Fruit fly (Drosophila melanogaster) whole organism: Measurements from ENCODE around the gene Nepl19.

Source experiments
- CG8478 ChIP-seq: fragments of >200 bp; optimal IDR thresholded peaks from 2 replicates; lab custom pipeline; 2018; ENCODE audit warnings: inconsistent platforms
- Dll ChIP-seq: fragments of >200 bp; optimal IDR thresholded peaks from 2 replicates; lab custom pipeline; 2017
- EcR ChIP-seq, 2 experiments: fragments of >200 bp; optimal IDR thresholded peaks; 2 replicates each; lab custom pipeline; 2017; ENCODE audit warnings: missing biosample characterization in 2 of 2, missing genetic modification characterization in 2 of 2, missing genetic modification reagents in 2 of 2
- pan ChIP-seq: fragments of >200 bp; optimal IDR thresholded peaks from 2 replicates; lab custom pipeline; 2017
- psq ChIP-seq: fragments of >200 bp; optimal IDR thresholded peaks from 2 replicates; lab custom pipeline; 2017
- usp ChIP-seq: fragments of >200 bp; optimal IDR thresholded peaks from 2 replicates; lab custom pipeline; 2017; ENCODE audit warnings: missing biosample characterization, missing genetic modification characterization, mixed read lengths

The Nepl19 gene

dm6 chr3R:28860582-28860981, 19.3 kb downstream of the Nepl19 start:
- TF ChIP-seq psq (lab: Kevin White, UChicago) (no peak), usp (GFP tag; lab: Kevin White, UChicago) (no peak), pan (lab: Kevin White, UChicago) (no peak), EcR (GFP tag; optimal IDR thresholded peaks at IDR 0.05; lab: Kevin White, UChicago) (no peak), CG8478 (lab: Kevin White, UChicago) (no peak), Dll (lab: Kevin White, UChicago) (no peak)

- TF ChIP-seq Dll (lab: Kevin White, UChicago) (peak; percentile 81), pan (lab: Kevin White, UChicago) (no peak), psq (lab: Kevin White, UChicago) (no peak)
Observed at dm6 chr3R:28859058-28859526, 20.8 kb downstream of the Nepl19 start, which contains the start of gene Inx3. Inx3 (minus strand) TSS chr3R:28859497.

DNA sequence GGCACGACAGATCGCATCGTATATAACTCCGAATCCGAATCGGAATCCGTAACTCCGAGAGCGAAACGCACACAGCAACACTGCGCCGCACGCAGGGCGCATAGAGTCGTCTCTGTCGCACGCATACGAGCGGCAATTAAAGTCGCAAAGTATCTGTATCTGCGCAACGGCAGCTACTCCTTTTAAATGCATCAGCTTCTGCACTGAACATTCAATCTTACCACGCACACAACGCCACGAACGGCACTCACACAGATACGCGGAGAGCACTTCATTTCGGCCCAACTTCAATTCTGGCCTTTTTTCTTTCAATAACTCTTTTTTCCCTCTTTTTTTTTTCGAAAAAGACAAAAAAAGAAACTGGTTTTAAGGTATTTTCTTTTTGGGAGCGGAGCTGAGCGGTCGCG, 21.7 kb downstream of the Nepl19 start:
- TF ChIP-seq CG8478 (lab: Kevin White, UChicago) (peak; percentile 58), pan (lab: Kevin White, UChicago) (no peak), usp (GFP tag; lab: Kevin White, UChicago) (no peak), Dll (lab: Kevin White, UChicago) (peak; percentile 54), psq (lab: Kevin White, UChicago) (no peak), EcR (GFP tag; optimal IDR thresholded peaks at IDR 0.05; lab: Kevin White, UChicago) (no peak)

DNA sequence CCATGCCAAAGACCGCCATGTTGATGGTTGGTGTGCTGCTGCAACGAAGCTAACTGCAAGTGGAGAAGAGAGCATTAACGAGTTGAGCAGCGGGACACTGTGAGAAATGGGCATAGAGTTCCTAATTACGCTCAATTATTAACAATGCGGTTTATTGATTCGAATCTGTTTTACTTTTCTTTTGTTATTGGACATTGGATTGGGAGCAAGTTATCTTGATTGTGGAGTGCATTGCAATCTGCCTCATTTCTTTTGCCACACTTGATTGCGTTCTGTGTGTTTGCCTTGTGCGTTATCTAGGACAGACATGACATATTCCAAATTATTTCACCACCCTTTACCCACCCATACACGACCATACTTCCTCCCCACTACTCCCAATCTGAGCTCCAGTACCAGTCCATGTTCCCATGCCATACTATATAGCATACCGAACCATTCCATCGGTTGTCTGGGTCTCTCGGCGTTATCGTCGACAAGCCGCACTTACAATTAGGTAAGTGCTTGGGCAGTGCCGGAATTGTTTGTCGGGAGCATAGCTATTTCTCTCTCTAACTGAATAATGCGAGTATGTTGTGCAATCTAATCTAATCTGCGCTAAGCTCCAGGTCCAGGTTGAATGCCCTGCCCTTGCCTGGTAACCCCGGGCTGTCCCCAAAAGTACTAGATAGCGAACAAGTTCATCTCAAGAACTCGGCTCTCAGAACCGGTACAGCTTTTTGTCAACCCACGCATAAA, 22.5 kb downstream of the Nepl19 start:
- TF ChIP-seq pan (lab: Kevin White, UChicago) = no peak
- TF ChIP-seq EcR (GFP tag; optimal IDR thresholded peaks at IDR 0.05; lab: Kevin White, UChicago) = peak in 1 of 2 experiments; percentile 4

- TF ChIP-seq pan (lab: Kevin White, UChicago) = no peak
- TF ChIP-seq CG8478 (lab: Kevin White, UChicago) = no peak
- no peak for TF ChIP-seq usp (GFP tag; lab: Kevin White, UChicago)
- TF ChIP-seq psq (lab: Kevin White, UChicago) = no peak
- no peak for TF ChIP-seq EcR (GFP tag; optimal IDR thresholded peaks at IDR 0.05; lab: Kevin White, UChicago)
- TF ChIP-seq Dll (lab: Kevin White, UChicago) = no peak
Observed at dm6 chr3R:28856829-28857228, 23.1 kb downstream of the Nepl19 start.

DNA sequence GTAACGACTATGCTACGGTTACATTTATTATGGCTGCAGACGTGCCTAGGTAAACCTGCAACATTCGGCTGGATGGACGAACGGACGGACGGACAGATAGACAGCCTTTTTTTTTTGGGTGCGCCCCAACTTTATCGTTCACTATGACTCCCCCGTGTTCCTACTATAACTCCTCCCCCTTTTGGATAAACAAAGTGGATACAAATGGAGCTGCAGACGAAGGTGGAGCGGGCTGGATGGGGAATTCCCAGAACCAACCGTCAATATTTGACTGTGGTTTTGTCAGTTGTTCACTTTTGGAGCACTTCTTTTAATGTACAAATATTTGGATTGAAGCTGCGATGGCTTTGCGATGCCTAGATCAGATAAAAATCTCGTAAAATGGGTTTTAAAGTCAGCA, 23.8 kb downstream of the Nepl19 start:
- TF ChIP-seq pan (lab: Kevin White, UChicago) (no peak), EcR (GFP tag; optimal IDR thresholded peaks at IDR 0.05; lab: Kevin White, UChicago) (no peak), Dll (lab: Kevin White, UChicago) (no peak), psq (lab: Kevin White, UChicago) (no peak), CG8478 (lab: Kevin White, UChicago) (no peak), usp (GFP tag; lab: Kevin White, UChicago) (no peak)

DNA sequence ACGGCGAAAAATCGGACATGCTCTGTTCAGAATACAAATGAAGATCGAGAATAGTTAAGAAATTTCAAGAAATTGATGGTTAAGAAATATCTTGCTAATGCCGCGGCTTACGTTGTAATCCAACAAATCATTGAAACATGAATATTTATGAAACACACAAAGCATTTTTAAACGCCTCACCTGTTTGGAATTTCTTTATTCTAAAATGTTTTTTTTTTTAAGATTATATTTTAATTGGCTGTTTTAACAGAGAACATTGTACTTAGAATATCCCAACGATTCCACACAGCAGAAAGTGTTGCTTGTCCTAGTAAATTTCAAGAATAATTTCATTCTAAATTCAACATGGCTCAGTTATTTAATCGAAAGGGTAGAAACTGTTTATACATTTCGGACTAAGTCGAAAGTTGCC, 27.9 kb downstream of the Nepl19 start:
- TF ChIP-seq EcR (GFP tag; optimal IDR thresholded peaks at IDR 0.05; lab: Kevin White, UChicago) = no peak
- no peak for TF ChIP-seq Dll (lab: Kevin White, UChicago)
- TF ChIP-seq psq (lab: Kevin White, UChicago) = no peak
- TF ChIP-seq pan (lab: Kevin White, UChicago) = no peak
- TF ChIP-seq CG8478 (lab: Kevin White, UChicago) = no peak
- no peak for TF ChIP-seq usp (GFP tag; lab: Kevin White, UChicago)

dm6 chr3R:28851530-28851929, 28.4 kb downstream of the Nepl19 start:
- no peak for TF ChIP-seq Dll (lab: Kevin White, UChicago)
- TF ChIP-seq psq (lab: Kevin White, UChicago) = no peak
- no peak for TF ChIP-seq EcR (GFP tag; optimal IDR thresholded peaks at IDR 0.05; lab: Kevin White, UChicago)
- no peak for TF ChIP-seq pan (lab: Kevin White, UChicago)
- no peak for TF ChIP-seq usp (GFP tag; lab: Kevin White, UChicago)
- no peak for TF ChIP-seq CG8478 (lab: Kevin White, UChicago)

DNA sequence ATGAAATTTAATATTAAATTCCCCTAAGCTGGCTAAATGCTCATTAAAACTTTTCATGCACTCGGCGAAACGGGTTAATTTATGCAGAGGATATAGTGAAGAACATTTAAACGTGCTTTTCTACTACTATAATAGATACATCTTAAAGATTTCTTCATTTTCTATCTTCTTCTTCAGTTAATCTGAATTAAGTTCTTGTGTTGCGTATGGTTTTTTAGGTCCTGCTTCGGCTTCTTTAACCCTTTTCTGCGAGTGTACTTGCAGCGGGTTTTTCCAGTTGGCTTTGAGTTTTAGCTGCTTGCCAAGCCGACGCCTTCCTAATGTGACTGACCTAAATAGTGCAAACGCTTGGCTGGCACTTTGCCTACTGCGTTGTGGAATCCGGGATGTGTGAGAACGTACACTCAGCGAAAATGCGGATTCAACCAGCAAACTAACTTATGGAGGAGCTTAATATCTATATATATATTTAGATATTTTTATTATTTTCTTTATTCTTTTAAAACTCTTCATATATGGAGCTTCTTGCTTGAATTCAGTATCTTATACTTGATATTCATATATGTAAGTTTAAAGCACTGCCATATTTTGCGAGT, 29.2 kb downstream of the Nepl19 start:
- TF ChIP-seq EcR (GFP tag; optimal IDR thresholded peaks at IDR 0.05; lab: Kevin White, UChicago) (no peak), pan (lab: Kevin White, UChicago) (no peak), Dll (lab: Kevin White, UChicago) (no peak), CG8478 (lab: Kevin White, UChicago) (no peak), psq (lab: Kevin White, UChicago) (no peak), usp (GFP tag; lab: Kevin White, UChicago) (no peak)

dm6 chr3R:28848693-28849470, 31.0 kb downstream of the Nepl19 start:
- TF ChIP-seq EcR (GFP tag; optimal IDR thresholded peaks at IDR 0.05; lab: Kevin White, UChicago) = no peak
- TF ChIP-seq usp (GFP tag; lab: Kevin White, UChicago) = no peak
- TF ChIP-seq Dll (lab: Kevin White, UChicago) = no peak
- no peak for TF ChIP-seq psq (lab: Kevin White, UChicago)
- no peak for TF ChIP-seq pan (lab: Kevin White, UChicago)
- no peak for TF ChIP-seq CG8478 (lab: Kevin White, UChicago)
